Fruit fly (Drosophila melanogaster) whole organism, pupa: ENCODE measurements around the gene CG46456.

Experiments used
- CG13204 ChIP-seq: fragments of 200-800 bp; sonication (Bioruptor generic); optimal IDR thresholded peaks from 2 replicates; lab custom pipeline; 2018; ENCODE audit warnings: missing biosample characterization, mild to moderate bottlenecking, missing genetic modification characterization, moderate library complexity
- CG15710 ChIP-seq: fragments of 200-800 bp; sonication (Bioruptor generic); optimal IDR thresholded peaks from 2 replicates; lab custom pipeline; 2018; ENCODE audit warnings: missing biosample characterization, mild to moderate bottlenecking, missing genetic modification characterization, moderate library complexity
- CG32121 ChIP-seq: fragments of 200-800 bp; sonication (Bioruptor generic); IDR thresholded peaks from 2 replicates; pipeline ENCODE4 v1.3.6; 2022; ENCODE audit warnings: missing biosample characterization, missing genetic modification characterization
- CG4496 ChIP-seq: fragments of 200-800 bp; sonication (Bioruptor generic); IDR thresholded peaks from 3 replicates; pipeline ENCODE4 v1.3.6; 2022; ENCODE audit warnings: missing biosample characterization, missing genetic modification characterization
- CG8159 ChIP-seq: fragments of 200-800 bp; sonication (Bioruptor generic); optimal IDR thresholded peaks from 3 replicates; lab custom pipeline; 2018; ENCODE audit warnings: missing biosample characterization, mild to moderate bottlenecking, missing genetic modification characterization, moderate library complexity
- EcR ChIP-seq: fragments of 200-800 bp; sonication (Bioruptor generic); optimal IDR thresholded peaks from 3 replicates; lab custom pipeline; 2019; ENCODE audit warnings: missing biosample characterization, missing genetic modification characterization, mild to moderate bottlenecking, moderate library complexity, missing genetic modification reagents
- Pif1A ChIP-seq: fragments of 200-800 bp; sonication (Bioruptor generic); optimal IDR thresholded peaks from 3 replicates; lab custom pipeline; 2016; ENCODE audit warnings: missing biosample characterization, missing genetic modification characterization
- Pif1B ChIP-seq: fragments of 200-800 bp; sonication (Bioruptor generic); optimal IDR thresholded peaks from 3 replicates; lab custom pipeline; 2016; ENCODE audit warnings: missing biosample characterization, missing genetic modification characterization
- fd96Ca ChIP-seq: fragments of 200-800 bp; sonication (Bioruptor generic); IDR thresholded peaks from 3 replicates; pipeline ENCODE4 v1.3.6; 2022; ENCODE audit warnings: missing biosample characterization, missing genetic modification characterization
- gl ChIP-seq: fragments of 200-800 bp; sonication (Bioruptor generic); optimal IDR thresholded peaks from 2 replicates; lab custom pipeline; 2018; ENCODE audit warnings: missing biosample characterization, mild to moderate bottlenecking, missing genetic modification characterization
- rn ChIP-seq: fragments of 200-800 bp; sonication (Bioruptor generic); IDR thresholded peaks from 2 replicates; pipeline ENCODE4 v1.3.6; 2022; ENCODE audit warnings: missing biosample characterization, missing genetic modification characterization

- TF ChIP-seq CG32121 (no peak), fd96Ca (GFP tag; lab: Robert Waterston, UW) (no peak), EcR (GFP tag; lab: Kevin White, UChicago) (no peak), CG15710 (tag; lab: Kevin White, UChicago) (no peak), CG4496 (GFP tag; lab: Robert Waterston, UW) (no peak), rn (no peak), CG8159 (tag; lab: Kevin White, UChicago) (no peak), Pif1A (no peak), gl (tag; lab: Kevin White, UChicago) (no peak), Pif1B (GFP tag; lab: Kevin White, UChicago) (no peak), CG13204 (GFP tag; lab: Kevin White, UChicago) (no peak)
Measured at dm6 chr3L:5297237-5297636, 57.9 kb downstream of the CG46456 start.
